Worm (Caenorhabditis elegans) whole organism, young adult: ENCODE data around the gene gcp-2.2.

Experiments
- B0261.1 ChIP-seq: sonication (generic microtip); optimal IDR thresholded peaks from 2 replicates; lab custom pipeline; 2016; ENCODE audit warnings: mild to moderate bottlenecking, missing genetic modification characterization, moderate library complexity, missing compliant biosample characterization
- C17E4.6 ChIP-seq: fragments of 200-800 bp; sonication (Bioruptor generic); IDR thresholded peaks from 2 replicates; pipeline ENCODE4 v1.3.6; 2022; ENCODE audit warnings: missing genetic modification reagents, missing genetic modification characterization, missing compliant biosample characterization
- F23B12.7 ChIP-seq: sonication (generic microtip); optimal IDR thresholded peaks from 2 replicates; lab custom pipeline; 2017; ENCODE audit warnings: missing genetic modification characterization, mild to moderate bottlenecking, missing compliant biosample characterization, antibody characterized with exemption, moderate library complexity; ENCODE audit not compliant: insufficient read depth
- Y53G8AR.9 ChIP-seq: fragments of 200-800 bp; sonication (Bioruptor generic); conservative IDR thresholded peaks from 2 replicates; pipeline ENCODE4 v1.3.6; 2022; ENCODE audit warnings: missing genetic modification reagents, missing genetic modification characterization, missing compliant biosample characterization
- Y79H2A.3 ChIP-seq: fragments of 200-800 bp; sonication (Bioruptor generic); conservative IDR thresholded peaks from 2 replicates; pipeline ENCODE4 v1.3.6; 2022; ENCODE audit warnings: missing genetic modification reagents, missing genetic modification characterization, missing compliant biosample characterization
- akir-1 ChIP-seq: fragments of 200-800 bp; sonication (Bioruptor generic); optimal IDR thresholded peaks from 2 replicates; lab custom pipeline; 2018; ENCODE audit warnings: mild to moderate bottlenecking, missing genetic modification characterization, moderate library complexity, missing compliant biosample characterization
- atf-7 ChIP-seq: sonication (generic microtip); optimal IDR thresholded peaks from 2 replicates; lab custom pipeline; 2017; ENCODE audit warnings: mild to moderate bottlenecking, missing genetic modification characterization, missing compliant biosample characterization
- attf-3 ChIP-seq: fragments of 200-800 bp; sonication (Bioruptor generic); conservative IDR thresholded peaks from 2 replicates; pipeline ENCODE4 v1.3.6; 2022; ENCODE audit warnings: missing genetic modification reagents, missing genetic modification characterization, missing compliant biosample characterization
- cebp-1 ChIP-seq, 2 experiments: fragments of 200-800 bp in 1 of 2; sonication (Bioruptor generic) in 1 of 2; sonication (generic microtip) in 1 of 2; IDR thresholded peaks in 1 of 2; optimal IDR thresholded peaks in 1 of 2; 2 replicates each; pipeline versions ENCODE4 v1.3.6 to Lab custom; 2017 to 2022; ENCODE audit warnings: missing compliant biosample characterization in 2 of 2, missing genetic modification characterization in 2 of 2, mild to moderate bottlenecking in 1 of 2, missing genetic modification reagents in 1 of 2, moderate library complexity in 1 of 2
- ceh-79 ChIP-seq: sonication (generic microtip); optimal IDR thresholded peaks from 2 replicates; lab custom pipeline; 2017; ENCODE audit warnings: mild to moderate bottlenecking, missing genetic modification characterization, missing compliant biosample characterization
- dox-1 ChIP-seq: fragments of 200-800 bp; sonication (Bioruptor generic); IDR thresholded peaks from 2 replicates; pipeline ENCODE4 v1.3.6; 2022; ENCODE audit warnings: missing genetic modification reagents, missing genetic modification characterization, missing compliant biosample characterization
- egl-44 ChIP-seq: fragments of 200-800 bp; sonication (Bioruptor generic); IDR thresholded peaks from 2 replicates; pipeline ENCODE4 v1.3.6; 2022; ENCODE audit warnings: missing genetic modification reagents, missing genetic modification characterization, missing compliant biosample characterization
- ets-4 ChIP-seq: fragments of 200-800 bp; sonication (Bioruptor generic); optimal IDR thresholded peaks from 2 replicates; lab custom pipeline; 2018; ENCODE audit warnings: mild to moderate bottlenecking, missing genetic modification characterization, missing compliant biosample characterization
- gei-17 ChIP-seq: fragments of 200-800 bp; sonication (Bioruptor generic); optimal IDR thresholded peaks from 2 replicates; lab custom pipeline; 2018; ENCODE audit warnings: mild to moderate bottlenecking, missing genetic modification characterization, missing compliant biosample characterization
- let-607 ChIP-seq, 2 experiments: fragments of 200-800 bp in 1 of 2; sonication (Bioruptor generic) in 1 of 2; sonication (generic microtip) in 1 of 2; optimal IDR thresholded peaks; 2 replicates each; lab custom pipeline; 2016 to 2018; ENCODE audit warnings: mild to moderate bottlenecking in 2 of 2, missing compliant biosample characterization in 2 of 2, missing genetic modification characterization in 2 of 2, moderate library complexity in 2 of 2, missing genotype in 1 of 2
- lin-26 ChIP-seq: fragments of 200-800 bp; sonication (Bioruptor generic); IDR thresholded peaks from 2 replicates; pipeline ENCODE4 v1.3.6; 2022; ENCODE audit warnings: missing genetic modification reagents, missing genetic modification characterization, missing compliant biosample characterization
- madf-10 ChIP-seq: sonication (generic microtip); optimal IDR thresholded peaks from 2 replicates; lab custom pipeline; 2016; ENCODE audit warnings: mild to moderate bottlenecking, missing genetic modification characterization, missing compliant biosample characterization
- madf-8 ChIP-seq: fragments of 200-800 bp; sonication (Bioruptor generic); conservative IDR thresholded peaks from 2 replicates; pipeline ENCODE4 v1.3.6; 2022; ENCODE audit warnings: missing genetic modification reagents, missing genetic modification characterization, missing compliant biosample characterization
- nfya-1 ChIP-seq: sonication (generic microtip); optimal IDR thresholded peaks from 2 replicates; lab custom pipeline; 2017; ENCODE audit warnings: antibody characterized with exemption, missing compliant biosample characterization, missing genetic modification characterization, borderline replicate concordance; ENCODE audit not compliant: insufficient read depth
- nhr-80 ChIP-seq: sonication (generic microtip); optimal IDR thresholded peaks from 2 replicates; lab custom pipeline; 2016; ENCODE audit warnings: missing genetic modification characterization, missing compliant biosample characterization
- nhr-90 ChIP-seq: sonication (generic microtip); optimal IDR thresholded peaks from 2 replicates; lab custom pipeline; 2016; ENCODE audit warnings: missing genotype, mild to moderate bottlenecking, missing genetic modification characterization, missing compliant biosample characterization
- pha-4 ChIP-seq: fragments of 150-350 bp; sonication (generic microtip); optimal IDR thresholded peaks from 2 replicates; lab custom pipeline; 2014; ENCODE audit warnings: missing biosample characterization, missing genetic modification reagents, missing genetic modification characterization
- rcor-1 ChIP-seq: fragments of 200-800 bp; sonication (Bioruptor generic); IDR thresholded peaks from 2 replicates; pipeline ENCODE4 v1.3.6; 2022; ENCODE audit warnings: missing genetic modification reagents, missing genetic modification characterization, missing compliant biosample characterization
- snpc-4 ChIP-seq, 5 experiments: fragments of 150-350 bp in 1 of 5; sonication (generic microtip) in 4 of 5; optimal IDR thresholded peaks; 2 replicates each; lab custom pipeline; 2014 to 2018; ENCODE audit warnings: missing genetic modification characterization in 5 of 5, missing biosample characterization in 3 of 5, antibody characterized with exemption in 2 of 5, mild to moderate bottlenecking in 2 of 5, missing compliant biosample characterization in 2 of 5, missing genotype in 2 of 5, moderate library complexity in 2 of 5, missing genetic modification reagents in 1 of 5
- unc-62 ChIP-seq: fragments of 150-350 bp; optimal IDR thresholded peaks from 2 replicates; lab custom pipeline; 2014; ENCODE audit warnings: missing biosample characterization, missing genetic modification reagents, missing genetic modification characterization
- zfh-2 ChIP-seq: fragments of 200-800 bp; sonication (Bioruptor generic); conservative IDR thresholded peaks from 2 replicates; pipeline ENCODE4 v1.3.6; 2022; ENCODE audit warnings: missing genetic modification reagents, missing genetic modification characterization, missing compliant biosample characterization
- zim-3 ChIP-seq: sonication (generic microtip); optimal IDR thresholded peaks from 2 replicates; lab custom pipeline; 2017; ENCODE audit warnings: mild to moderate bottlenecking, missing genetic modification characterization, moderate library complexity, missing compliant biosample characterization
- ztf-22 ChIP-seq: fragments of 200-800 bp; sonication (Bioruptor generic); optimal IDR thresholded peaks from 2 replicates; lab custom pipeline; 2018; ENCODE audit warnings: mild to moderate bottlenecking, missing genetic modification characterization, moderate library complexity, missing compliant biosample characterization

The gcp-2.2 gene

DNA sequence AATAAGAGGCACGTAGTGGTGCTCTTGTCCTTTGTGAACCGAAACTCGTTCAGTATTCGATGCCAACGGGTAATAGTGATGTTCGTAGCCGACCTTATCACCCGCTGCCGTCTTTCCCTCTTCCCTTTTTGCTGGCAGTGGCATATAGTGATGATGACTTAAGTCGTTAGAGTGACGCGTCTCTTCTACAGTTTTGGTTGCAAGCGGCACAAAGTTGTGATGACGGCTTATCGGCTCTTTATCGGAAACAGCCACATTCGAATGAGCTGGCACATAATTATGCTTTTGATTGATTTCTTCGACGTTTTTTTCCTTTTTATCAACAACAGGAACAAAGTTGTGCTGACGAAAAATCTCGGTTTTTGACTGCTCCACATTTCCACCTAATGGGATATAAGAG lies 22.1 kb upstream of the gcp-2.2 start:
- peak; percentile 69; the same call in 1 of the 2 replicates for TF ChIP-seq egl-44
- TF ChIP-seq ztf-22 (GFP tag; lab: Kevin White, UChicago), result peak; percentile 18
- TF ChIP-seq pha-4 (tag; lab: Kevin White, UChicago), result peak; percentile 75
- peak; percentile 96 for TF ChIP-seq ets-4 (GFP tag; lab: Kevin White, UChicago)
- TF ChIP-seq rcor-1 (GFP tag; lab: Robert Waterston, UW), result no peak
- no peak for TF ChIP-seq akir-1
- peak; percentile 2 for TF ChIP-seq madf-10 (tag; lab: Kevin White, UChicago)
- no peak for TF ChIP-seq ceh-79 (tag; lab: Kevin White, UChicago)
- peak; percentile 90 for TF ChIP-seq let-607 (tag; optimal IDR thresholded peaks at IDR 0.05; lab: Kevin White, UChicago)
- TF ChIP-seq B0261.1 (tag; lab: Kevin White, UChicago), result no peak
- peak; percentile 60 for TF ChIP-seq unc-62
- peak; percentile 99 for TF ChIP-seq nhr-80 (tag; lab: Kevin White, UChicago)
- TF ChIP-seq zfh-2, result 0 out of 2 replicates have a peak, but pooled peaks have one; percentile 13
- TF ChIP-seq cebp-1 (GFP tag; IDR thresholded peaks at IDR 0.05; lab: Robert Waterston, UW), result no peak
- TF ChIP-seq cebp-1 (tag; optimal IDR thresholded peaks at IDR 0.05; lab: Kevin White, UChicago), result peak; percentile 50
- TF ChIP-seq gei-17 (GFP tag; lab: Kevin White, UChicago), result no peak
- peak; percentile 73 for TF ChIP-seq dox-1 (GFP tag; lab: Robert Waterston, UW)
- peak; percentile 44; the same call in 1 of the 2 replicates for TF ChIP-seq Y53G8AR.9 (GFP tag; lab: Robert Waterston, UW)
- peak; percentile 88 for TF ChIP-seq atf-7 (tag; lab: Kevin White, UChicago)
- TF ChIP-seq lin-26 (GFP tag; lab: Robert Waterston, UW), result no peak
- TF ChIP-seq nhr-90 (tag; lab: Kevin White, UChicago), result peak; percentile 75

- TF ChIP-seq nhr-80 (tag; lab: Kevin White, UChicago) (peak; percentile 33), C17E4.6 (no peak)
- TF ChIP-seq, all 124 proteins: peak for 1
These were observed 20.1 kb upstream of the gcp-2.2 start for ce11 chrX:11517433-11517832.

ce11 chrX:11518415-11518814 lies 19.1 kb upstream of the gcp-2.2 start:
- TF ChIP-seq ets-4 (GFP tag; lab: Kevin White, UChicago) (no peak), zim-3 (no peak), rcor-1 (GFP tag; lab: Robert Waterston, UW) (no peak)

DNA sequence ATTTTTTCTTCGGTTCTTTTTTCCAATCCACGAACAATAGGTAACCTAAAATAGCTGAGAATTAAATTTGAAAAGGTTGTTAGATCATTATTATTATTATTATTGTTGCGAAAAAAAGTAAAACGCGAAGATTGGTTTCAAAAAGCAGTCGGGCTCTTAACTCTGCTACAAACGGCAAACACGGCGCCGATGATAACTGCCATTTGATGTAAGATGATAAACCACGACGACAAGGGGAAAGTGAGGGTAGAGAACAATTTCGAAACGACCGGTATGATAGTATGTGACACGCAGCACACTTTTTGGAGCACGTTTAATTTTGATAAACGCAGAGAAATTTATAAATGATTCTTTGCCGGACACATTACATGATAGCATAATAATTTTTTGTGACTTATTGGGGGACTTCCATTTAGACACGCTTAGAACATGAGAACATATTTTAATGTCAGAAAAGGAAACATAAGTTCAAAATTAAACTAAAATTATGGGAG lies 18.5 kb upstream of the gcp-2.2 start, which contains the start of gene hpo-34:
TSS of gene hpo-34 (minus strand) at position 51 of the 494 bp plus-strand sequence.
- TF ChIP-seq nfya-1 (tag; lab: Kevin White, UChicago) (no peak), snpc-4 (GFP tag; optimal IDR thresholded peaks at IDR 0.05; lab: Kevin White, UChicago) (no peak), snpc-4 (tag; optimal IDR thresholded peaks at IDR 0.05; lab: Kevin White, UChicago) (peak in 1 of 4 experiments; percentile 25), atf-7 (tag; lab: Kevin White, UChicago) (peak; percentile 41), F23B12.7 (tag; lab: Kevin White, UChicago) (no peak), nhr-80 (tag; lab: Kevin White, UChicago) (peak; percentile 98), cebp-1 (GFP tag; IDR thresholded peaks at IDR 0.05; lab: Robert Waterston, UW) (no peak; the same call in 1 of the 2 replicates), cebp-1 (tag; optimal IDR thresholded peaks at IDR 0.05; lab: Kevin White, UChicago) (peak; percentile 69), let-607 (tag; optimal IDR thresholded peaks at IDR 0.05; lab: Kevin White, UChicago) (peak; percentile 62 to 80), dox-1 (GFP tag; lab: Robert Waterston, UW) (peak; percentile 60), Y79H2A.3 (GFP tag; lab: Robert Waterston, UW) (no peak), ets-4 (GFP tag; lab: Kevin White, UChicago) (peak; percentile 56), madf-8 (no peak), attf-3 (GFP tag; lab: Robert Waterston, UW) (no peak)
